Fruit fly (Drosophila melanogaster) whole organism: ENCODE results near the gene betaTub65B.

Experiments
- CG8478 ChIP-seq: fragments of >200 bp; optimal IDR thresholded peaks from 2 replicates; lab custom pipeline; 2018; ENCODE audit warnings: inconsistent platforms
- Dll ChIP-seq: fragments of >200 bp; optimal IDR thresholded peaks from 2 replicates; lab custom pipeline; 2017
- EcR ChIP-seq, 2 experiments: fragments of >200 bp; optimal IDR thresholded peaks; 2 replicates each; lab custom pipeline; 2017; ENCODE audit warnings: missing biosample characterization in 2 of 2, missing genetic modification characterization in 2 of 2, missing genetic modification reagents in 2 of 2
- pan ChIP-seq: fragments of >200 bp; optimal IDR thresholded peaks from 2 replicates; lab custom pipeline; 2017
- psq ChIP-seq: fragments of >200 bp; optimal IDR thresholded peaks from 2 replicates; lab custom pipeline; 2017
- usp ChIP-seq: fragments of >200 bp; optimal IDR thresholded peaks from 2 replicates; lab custom pipeline; 2017; ENCODE audit warnings: missing biosample characterization, missing genetic modification characterization, mixed read lengths

The betaTub65B gene

dm6 chr3L:6519678-6520077 lies 10.9 kb upstream of the betaTub65B start:
- no peak for TF ChIP-seq Dll (lab: Kevin White, UChicago)
- no peak for TF ChIP-seq psq
- no peak for TF ChIP-seq usp (GFP tag; lab: Kevin White, UChicago)
- TF ChIP-seq CG8478 (lab: Kevin White, UChicago), result no peak
- TF ChIP-seq pan (lab: Kevin White, UChicago), result no peak
- TF ChIP-seq EcR (GFP tag; optimal IDR thresholded peaks at IDR 0.05; lab: Kevin White, UChicago), result no peak

DNA sequence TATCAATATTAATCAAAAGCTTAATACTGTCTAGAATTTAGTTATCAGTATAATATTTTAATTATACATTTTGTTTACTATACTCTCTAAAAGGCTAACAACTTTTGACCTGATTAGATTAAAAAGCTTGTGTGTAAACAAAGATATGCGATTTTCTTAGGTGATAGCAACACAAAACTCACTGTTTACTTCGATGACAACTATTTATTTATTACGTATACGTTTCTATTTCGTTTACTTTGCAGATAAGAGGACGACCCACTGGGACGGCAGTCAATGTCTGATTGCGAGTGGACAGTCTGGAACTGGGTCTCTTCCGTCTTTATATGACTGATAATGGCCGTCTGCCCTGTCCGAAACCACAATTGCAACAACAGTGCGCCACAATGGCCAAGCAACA lies 7.7 kb upstream of the betaTub65B start:
- TF ChIP-seq psq (no peak), CG8478 (lab: Kevin White, UChicago) (no peak)

DNA sequence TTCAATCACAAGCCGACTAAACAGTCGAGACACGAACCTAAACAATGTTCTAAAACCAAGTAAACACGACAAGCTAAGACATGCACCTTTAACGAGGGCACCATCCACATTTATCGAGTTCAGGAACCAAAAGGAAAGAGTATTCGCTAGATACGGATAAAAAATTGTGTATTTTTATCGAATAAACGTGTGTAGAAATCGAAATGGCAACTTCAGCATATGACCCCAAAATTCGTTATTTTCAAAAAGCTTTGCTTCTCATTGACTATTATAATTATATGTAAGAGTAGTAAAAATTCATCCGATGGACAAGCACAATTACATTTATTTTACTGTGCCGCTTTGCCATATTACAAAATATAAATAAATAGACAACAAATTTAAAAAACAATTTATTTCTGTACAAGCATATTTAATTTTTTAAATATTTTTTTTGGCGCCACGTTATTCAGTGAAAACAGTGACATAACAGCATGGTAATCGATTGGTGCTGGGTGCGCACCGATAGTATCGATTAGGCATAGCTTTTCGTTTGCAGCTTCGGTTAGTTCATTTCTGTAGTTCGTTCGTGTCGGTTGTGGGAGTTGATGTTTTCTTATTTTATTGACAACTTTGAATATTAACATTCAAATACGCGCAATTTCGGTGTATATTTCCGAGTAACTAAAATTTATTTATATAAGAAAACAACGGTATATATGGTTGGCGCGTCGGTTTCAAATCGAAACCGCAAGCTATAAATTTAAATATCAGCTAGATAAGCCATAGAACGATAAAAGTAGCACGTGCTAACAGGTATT lies 19.8 kb downstream of the betaTub65B start, which contains the start of gene MCU:
Gene MCU, plus strand, starts transcription at position 561 of the 800 bp plus-strand sequence.
- no peak for TF ChIP-seq Dll (lab: Kevin White, UChicago)
- no peak for TF ChIP-seq psq
- TF ChIP-seq pan (lab: Kevin White, UChicago), result no peak

- no peak for TF ChIP-seq usp (GFP tag; lab: Kevin White, UChicago)
- no peak for TF ChIP-seq CG8478 (lab: Kevin White, UChicago)
- TF ChIP-seq Dll (lab: Kevin White, UChicago), result no peak
- no peak for TF ChIP-seq EcR (GFP tag; optimal IDR thresholded peaks at IDR 0.05; lab: Kevin White, UChicago)
- TF ChIP-seq psq, result no peak
- no peak for TF ChIP-seq pan (lab: Kevin White, UChicago)
Measured at dm6 chr3L:6550978-6551339, 20.4 kb downstream of the betaTub65B start.

DNA sequence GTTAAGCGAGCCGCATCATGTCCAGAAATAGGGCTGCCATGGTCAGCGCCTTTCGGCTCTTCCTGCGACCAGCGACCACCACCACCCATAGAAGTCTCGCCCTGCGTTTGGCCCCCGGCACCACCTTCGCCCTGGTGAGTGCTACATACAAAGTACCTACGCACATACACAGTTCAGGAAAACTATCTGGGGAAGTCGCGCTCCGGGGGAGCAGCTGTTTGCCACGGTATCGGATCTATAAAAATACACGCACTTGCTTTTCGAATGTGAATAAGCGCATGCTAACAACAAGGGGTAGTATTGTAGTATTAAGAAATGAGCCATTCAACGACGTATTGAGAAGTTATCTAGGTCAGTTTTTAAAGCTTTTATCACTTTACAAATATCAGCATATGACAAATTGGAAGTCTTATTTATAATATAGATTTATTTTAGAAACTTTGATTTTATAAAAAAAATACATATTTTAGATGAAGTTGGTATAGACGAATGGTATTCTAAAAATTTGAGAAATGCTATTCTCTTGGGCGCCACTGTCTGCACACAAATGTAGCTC lies 21.4 kb downstream of the betaTub65B start:
- TF ChIP-seq EcR (GFP tag; optimal IDR thresholded peaks at IDR 0.05; lab: Kevin White, UChicago) (no peak), psq (no peak), CG8478 (lab: Kevin White, UChicago) (no peak), usp (GFP tag; lab: Kevin White, UChicago) (no peak), Dll (lab: Kevin White, UChicago) (no peak), pan (lab: Kevin White, UChicago) (no peak)

dm6 chr3L:6552420-6552819 lies 21.9 kb downstream of the betaTub65B start:
- TF ChIP-seq usp (GFP tag; lab: Kevin White, UChicago) (no peak), CG8478 (lab: Kevin White, UChicago) (no peak), pan (lab: Kevin White, UChicago) (no peak), psq (no peak), Dll (lab: Kevin White, UChicago) (no peak), EcR (GFP tag; optimal IDR thresholded peaks at IDR 0.05; lab: Kevin White, UChicago) (no peak)

DNA sequence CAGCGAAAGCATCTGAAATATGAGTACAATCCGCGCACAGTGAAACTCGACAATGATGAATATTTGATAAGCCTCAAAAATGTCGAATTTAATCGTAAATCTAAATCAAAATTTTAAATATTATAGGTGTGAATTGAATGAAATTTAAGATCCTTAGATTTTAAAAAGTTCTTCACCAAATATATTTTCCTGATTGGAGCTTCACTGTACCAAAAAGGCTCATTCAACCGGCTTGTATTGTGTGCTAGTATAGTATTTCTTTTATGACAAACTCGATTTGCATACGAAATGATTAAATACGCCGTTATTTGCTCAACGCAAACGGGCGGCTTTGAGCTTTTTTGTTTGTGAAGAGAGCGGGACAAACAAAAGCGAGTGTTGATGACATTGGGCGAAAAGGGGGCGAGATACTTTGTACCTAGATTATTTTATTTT lies 22.5 kb downstream of the betaTub65B start:
- no peak for TF ChIP-seq usp (GFP tag; lab: Kevin White, UChicago)

DNA sequence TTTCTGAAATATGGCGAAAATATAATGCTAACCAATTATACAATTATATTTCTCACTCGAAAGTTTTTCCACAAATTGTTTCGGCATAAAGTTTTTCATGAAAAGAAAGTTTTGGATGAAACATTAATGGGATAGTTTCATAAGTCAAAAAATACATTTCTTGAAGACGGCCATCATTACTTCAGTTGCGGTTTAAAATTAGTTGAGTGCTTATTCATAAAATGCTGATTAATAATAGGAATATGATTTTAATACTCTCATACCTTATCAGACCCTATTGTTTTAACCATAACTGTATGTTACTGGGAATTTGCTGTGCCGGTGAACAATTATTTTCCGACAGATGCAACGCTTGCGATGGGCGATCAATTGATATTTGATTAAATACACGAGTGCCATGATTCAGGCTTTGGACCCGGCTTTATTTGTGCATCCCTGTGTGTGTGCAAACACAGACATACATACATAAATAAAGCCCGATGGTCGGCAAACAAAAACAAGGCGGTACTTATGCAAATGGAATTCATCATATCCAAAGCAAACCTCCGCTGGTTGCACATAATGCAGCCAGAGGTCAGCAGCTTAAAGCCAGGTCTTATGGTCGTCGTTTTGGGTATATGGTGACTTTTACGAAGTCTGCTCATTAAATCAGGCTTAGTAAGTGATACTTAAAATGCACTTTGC lies 23.7 kb downstream of the betaTub65B start:
- TF ChIP-seq Dll (lab: Kevin White, UChicago), result no peak
- no peak for TF ChIP-seq usp (GFP tag; lab: Kevin White, UChicago)
- no peak for TF ChIP-seq EcR (GFP tag; optimal IDR thresholded peaks at IDR 0.05; lab: Kevin White, UChicago)
- no peak for TF ChIP-seq CG8478 (lab: Kevin White, UChicago)
- no peak for TF ChIP-seq pan (lab: Kevin White, UChicago)
- TF ChIP-seq psq, result no peak

DNA sequence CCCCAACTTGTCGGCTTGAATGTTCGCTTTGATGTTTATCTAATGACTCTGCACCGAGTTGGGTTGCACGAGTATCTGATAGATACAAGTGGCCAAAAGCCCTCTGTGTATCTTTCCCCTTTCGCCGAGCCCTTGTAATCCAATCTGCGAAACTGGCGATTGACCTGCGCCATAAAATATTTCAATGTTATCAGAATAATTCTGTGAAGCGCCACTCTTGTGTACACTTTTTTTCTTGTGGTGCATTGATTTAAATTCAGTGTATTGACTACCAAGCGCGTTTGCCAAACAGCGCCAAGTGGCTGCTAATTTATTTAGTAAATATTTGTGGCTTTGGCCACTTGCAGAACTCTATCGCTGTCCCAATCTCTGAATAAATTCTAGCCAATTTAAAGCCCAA lies 25.7 kb downstream of the betaTub65B start:
- no peak for TF ChIP-seq usp (GFP tag; lab: Kevin White, UChicago)
- TF ChIP-seq Dll (lab: Kevin White, UChicago), result no peak

dm6 chr3L:6558516-6558915 lies 28.0 kb downstream of the betaTub65B start:
- TF ChIP-seq Dll (lab: Kevin White, UChicago) (no peak), CG8478 (lab: Kevin White, UChicago) (no peak), usp (GFP tag; lab: Kevin White, UChicago) (no peak), EcR (GFP tag; optimal IDR thresholded peaks at IDR 0.05; lab: Kevin White, UChicago) (no peak), pan (lab: Kevin White, UChicago) (no peak), psq (no peak)

DNA sequence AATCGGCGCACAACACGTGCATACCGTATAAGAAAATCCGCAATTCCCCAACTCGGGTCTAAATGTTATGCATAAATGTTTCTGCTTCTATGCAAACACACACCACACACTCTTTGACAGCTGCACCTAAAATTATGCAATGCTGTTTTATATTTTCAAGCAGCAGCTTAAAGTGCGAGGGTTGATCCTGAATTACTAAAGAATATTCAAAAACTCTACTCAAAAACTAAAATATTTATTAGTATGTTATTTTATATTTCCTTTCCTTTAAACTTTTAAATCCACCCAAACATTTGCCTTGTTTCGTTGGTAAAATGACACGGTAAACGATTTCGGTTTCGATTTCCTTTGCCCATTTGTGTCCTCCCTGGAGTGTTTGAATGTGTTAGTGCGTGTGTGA lies 30.5 kb downstream of the betaTub65B start:
- TF ChIP-seq EcR (GFP tag; optimal IDR thresholded peaks at IDR 0.05; lab: Kevin White, UChicago) (no peak), CG8478 (lab: Kevin White, UChicago) (no peak), Dll (lab: Kevin White, UChicago) (no peak), pan (lab: Kevin White, UChicago) (no peak), usp (GFP tag; lab: Kevin White, UChicago) (no peak), psq (no peak)

- TF ChIP-seq EcR (GFP tag; optimal IDR thresholded peaks at IDR 0.05; lab: Kevin White, UChicago) (no peak), pan (lab: Kevin White, UChicago) (no peak), psq (no peak), CG8478 (lab: Kevin White, UChicago) (no peak), usp (GFP tag; lab: Kevin White, UChicago) (no peak)
Measured at dm6 chr3L:6576709-6577108, 46.2 kb downstream of the betaTub65B start.
